Fruit fly (Drosophila melanogaster) Kc167 (cell line): ENCODE measurements around the gene Nhe2.

Source experiments
- Myc ChIP-seq: fragments of >200 bp; optimal IDR thresholded peaks from 2 replicates; lab custom pipeline; 2017; ENCODE audit warnings: missing external identifiers
- Sin3A ChIP-seq: fragments of >200 bp; optimal IDR thresholded peaks from 2 replicates; lab custom pipeline; 2018; ENCODE audit warnings: missing external identifiers
- h ChIP-seq: fragments of >200 bp; optimal IDR thresholded peaks from 3 replicates; lab custom pipeline; 2018; ENCODE audit warnings: missing external identifiers
- insv ChIP-seq: fragments of >200 bp; optimal IDR thresholded peaks from 3 replicates; lab custom pipeline; 2018; ENCODE audit warnings: missing external identifiers
- psq ChIP-seq: fragments of >200 bp; optimal IDR thresholded peaks from 2 replicates; lab custom pipeline; 2017; ENCODE audit warnings: missing external identifiers
- ttk ChIP-seq: sonication (Bioruptor generic); optimal IDR thresholded peaks from 2 replicates; lab custom pipeline; 2017; ENCODE audit warnings: missing external identifiers

Gene Nhe2

DNA sequence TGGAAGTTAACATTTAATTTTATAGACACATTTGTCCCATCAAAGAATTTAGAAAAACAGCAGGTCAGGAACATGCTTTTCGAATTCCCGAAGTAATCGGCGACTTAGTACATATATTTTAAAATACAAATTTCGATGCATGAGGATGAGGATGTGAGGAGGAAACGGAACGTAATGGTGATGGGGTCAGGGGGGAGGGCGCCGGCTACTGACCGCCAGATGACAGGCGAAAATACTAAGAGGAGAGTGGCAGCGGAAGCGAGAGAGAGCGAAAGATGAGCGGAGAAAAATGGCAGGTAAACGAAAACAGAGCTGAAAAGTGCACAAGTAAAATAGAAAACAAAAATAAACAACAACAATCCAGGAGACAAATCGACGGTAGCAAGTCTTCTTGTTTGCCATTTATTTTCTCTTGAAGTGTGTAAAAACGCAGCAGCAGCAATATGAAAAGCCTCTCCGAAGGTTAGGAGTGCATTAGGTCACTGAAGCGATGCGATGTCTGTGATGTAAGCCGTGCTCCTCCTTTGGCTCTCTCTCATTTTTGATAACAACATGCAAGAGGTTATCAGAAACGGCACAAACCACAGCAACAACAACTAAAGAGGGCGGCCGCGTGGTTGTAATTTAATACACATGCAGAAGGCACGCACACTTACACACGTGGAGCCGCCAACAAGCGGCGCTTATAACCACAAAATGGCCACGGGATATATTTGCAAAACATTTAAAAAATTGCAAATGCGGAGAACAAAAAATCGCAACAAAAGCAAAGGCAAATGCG, 74.3 kb downstream of the Nhe2 start:
- no peak for TF ChIP-seq Sin3A (lab: Kevin White, UChicago)
- TF ChIP-seq insv (lab: Kevin White, UChicago), result no peak
- TF ChIP-seq Myc, result no peak
- TF ChIP-seq ttk (lab: Kevin White, UChicago), result no peak
- TF ChIP-seq h (lab: Kevin White, UChicago), result no peak
- no peak for TF ChIP-seq psq (lab: Kevin White, UChicago)

DNA sequence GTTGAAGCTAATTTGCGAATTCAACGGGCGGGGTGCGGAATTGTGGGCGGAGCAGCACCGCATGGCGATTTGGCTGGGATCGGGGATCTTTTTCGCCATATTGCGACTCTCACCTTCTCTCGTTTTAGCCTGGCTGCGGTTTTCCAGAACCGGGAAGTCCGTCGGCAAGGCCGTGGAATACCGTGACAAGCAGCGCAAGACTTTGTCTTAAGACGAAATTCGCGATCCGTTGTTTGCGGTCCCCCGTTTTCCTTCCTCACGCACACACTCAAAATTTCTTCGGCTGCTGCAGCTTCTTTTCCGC, 74.8 kb downstream of the Nhe2 start:
- TF ChIP-seq Sin3A (lab: Kevin White, UChicago) (no peak), insv (lab: Kevin White, UChicago) (no peak), ttk (lab: Kevin White, UChicago) (no peak), h (lab: Kevin White, UChicago) (no peak), Myc (no peak), psq (lab: Kevin White, UChicago) (no peak)

DNA sequence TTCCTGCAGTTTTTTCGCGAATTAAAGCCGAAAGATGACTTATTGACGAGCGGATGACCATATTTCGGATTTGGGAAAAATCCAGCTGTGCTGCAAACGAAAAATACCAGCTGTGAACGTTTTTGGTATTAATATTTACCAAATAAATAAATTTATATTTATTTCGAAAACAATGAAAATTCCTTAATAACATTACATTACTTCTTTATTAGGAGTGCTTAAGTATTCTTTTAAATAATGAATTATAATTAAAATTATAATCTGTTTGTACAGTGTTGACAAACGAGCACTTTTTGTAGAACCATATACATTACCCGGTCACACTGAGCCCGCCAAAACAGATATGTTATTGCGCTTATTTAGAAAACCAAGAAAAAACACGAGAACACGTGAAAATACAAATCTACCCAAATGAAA, 75.3 kb downstream of the Nhe2 start, which contains the start of the genes bur and Mcm10:
Gene bur, minus strand, starts transcription at position 69 of the 417 bp plus-strand sequence.
Gene Mcm10, plus strand, starts transcription at position 319 of the 417 bp plus-strand sequence.
- no peak for TF ChIP-seq insv (lab: Kevin White, UChicago)
- TF ChIP-seq Sin3A (lab: Kevin White, UChicago), result no peak
- TF ChIP-seq psq (lab: Kevin White, UChicago), result no peak
- no peak for TF ChIP-seq ttk (lab: Kevin White, UChicago)
- TF ChIP-seq h (lab: Kevin White, UChicago), result no peak
- TF ChIP-seq Myc, result no peak
